Worm (Caenorhabditis elegans) whole organism, L2 larva: ENCODE measurements around the gene zipt-2.1.
A peak's percentile ranks its signal among the peaks of the same experiment; 100 is the strongest.

Experiments
- R02D3.7 ChIP-seq: fragments of 150-350 bp; optimal IDR thresholded peaks from 2 replicates; lab custom pipeline; 2014; ENCODE audit warnings: missing biosample characterization, missing genetic modification characterization
- ama-1 ChIP-seq: fragments of 150-350 bp; optimal IDR thresholded peaks from 2 replicates; lab custom pipeline; 2018; ENCODE audit warnings: inconsistent platforms
- ceh-82 ChIP-seq: fragments of 150-350 bp; optimal IDR thresholded peaks from 2 replicates; lab custom pipeline; 2014; ENCODE audit warnings: missing biosample characterization, missing genetic modification characterization
- egl-27 ChIP-seq: sonication (generic microtip); optimal IDR thresholded peaks from 3 replicates; lab custom pipeline; 2017; ENCODE audit warnings: missing biosample characterization, missing genetic modification reagents, missing genetic modification characterization
- elt-3 ChIP-seq: sonication (generic microtip); optimal IDR thresholded peaks from 2 replicates; lab custom pipeline; 2017; ENCODE audit warnings: missing biosample characterization, missing genetic modification characterization
- lsy-2 ChIP-seq, 2 experiments: fragments of 150-350 bp in 1 of 2; sonication (generic microtip) in 1 of 2; optimal IDR thresholded peaks; 2 replicates each; lab custom pipeline; 2014 to 2017; ENCODE audit warnings: missing biosample characterization in 2 of 2, missing genetic modification characterization in 2 of 2
- mdl-1 ChIP-seq, 2 experiments: fragments of 150-350 bp in 1 of 2; sonication (generic microtip) in 1 of 2; optimal IDR thresholded peaks; 2 replicates each; lab custom pipeline; 2017; ENCODE audit warnings: missing biosample characterization in 2 of 2, missing genetic modification characterization in 2 of 2
- nhr-12 ChIP-seq: fragments of 150-350 bp; optimal IDR thresholded peaks from 2 replicates; lab custom pipeline; 2014; ENCODE audit warnings: missing biosample characterization, missing genetic modification characterization
- nhr-237 ChIP-seq: fragments of 150-350 bp; optimal IDR thresholded peaks from 2 replicates; lab custom pipeline; 2014; ENCODE audit warnings: missing biosample characterization, missing genetic modification characterization
- unc-55 ChIP-seq: fragments of 150-350 bp; sonication (generic microtip); optimal IDR thresholded peaks from 3 replicates; lab custom pipeline; 2014; ENCODE audit warnings: missing biosample characterization, missing genetic modification reagents, missing genetic modification characterization

ce11 chrIV:10784085-10784484 lies 15.4 kb upstream of the zipt-2.1 start:
- TF ChIP-seq lsy-2 (tag; optimal IDR thresholded peaks at IDR 0.05; lab: Kevin White, UChicago) (no peak), R02D3.7 (tag; lab: Kevin White, UChicago) (no peak), ama-1 (no peak), egl-27 (tag; lab: Kevin White, UChicago) (peak; percentile 4), nhr-237 (tag; lab: Kevin White, UChicago) (no peak), nhr-12 (no peak), elt-3 (no peak), mdl-1 (tag; optimal IDR thresholded peaks at IDR 0.05; lab: Kevin White, UChicago) (no peak), unc-55 (GFP tag; lab: Kevin White, UChicago) (no peak), ceh-82 (tag; lab: Kevin White, UChicago) (no peak)
